Fruit fly (Drosophila melanogaster): ENCODE data around the gene CG13727.

dm6 chr3L:17366936-17367335, 25.8 kb upstream of the CG13727 start:
- no peak for TF ChIP-seq cnc (optimal IDR thresholded peaks at IDR 0.05)
- TF ChIP-seq CG7101 (tag; optimal IDR thresholded peaks at IDR 0.05) = no peak
- no peak for TF ChIP-seq CG1620 (GFP tag; optimal IDR thresholded peaks at IDR 0.05)
- TF ChIP-seq cic (GFP tag; optimal IDR thresholded peaks at IDR 0.05) = no peak
- no peak for TF ChIP-seq ovo (GFP tag; optimal IDR thresholded peaks at IDR 0.05)
- TF ChIP-seq CG11617 (GFP tag; optimal IDR thresholded peaks at IDR 0.05) = no peak
- TF ChIP-seq CG33017 (tag; optimal IDR thresholded peaks at IDR 0.05) = no peak

Data from whole organism, adult.